Worm (Caenorhabditis elegans) whole organism, mixed stage, embryonic: ENCODE measurements around the gene C56A3.6.

Experiments
- M03D4.4 ChIP-seq: sonication (generic microtip); optimal IDR thresholded peaks from 2 replicates; lab custom pipeline; 2017; ENCODE audit warnings: mild to moderate bottlenecking, missing genetic modification characterization, missing compliant biosample characterization
- ceh-43 ChIP-seq: fragments of 200-800 bp; sonication (Bioruptor generic); optimal IDR thresholded peaks from 2 replicates; lab custom pipeline; 2018; ENCODE audit warnings: mild to moderate bottlenecking, missing genetic modification characterization, moderate library complexity, missing compliant biosample characterization
- ceh-83 ChIP-seq: fragments of 200-800 bp; sonication (Bioruptor generic); optimal IDR thresholded peaks from 2 replicates; lab custom pipeline; 2018; ENCODE audit warnings: mild to moderate bottlenecking, missing genetic modification characterization, missing compliant biosample characterization
- elt-1 ChIP-seq: sonication (generic microtip); optimal IDR thresholded peaks from 2 replicates; lab custom pipeline; 2017; ENCODE audit warnings: missing genetic modification characterization, mild to moderate bottlenecking, missing compliant biosample characterization, antibody characterized with exemption, moderate library complexity, borderline replicate concordance; ENCODE audit not compliant: insufficient read depth
- lin-13 ChIP-seq: fragments of 150-350 bp; optimal IDR thresholded peaks from 2 replicates; lab custom pipeline; 2014; ENCODE audit warnings: missing biosample characterization, missing genetic modification characterization
- mls-2 ChIP-seq: sonication (generic microtip); optimal IDR thresholded peaks from 2 replicates; lab custom pipeline; 2016; ENCODE audit warnings: mild to moderate bottlenecking, missing genetic modification characterization, moderate library complexity, missing compliant biosample characterization
- nhr-2 ChIP-seq: fragments of 150-350 bp; optimal IDR thresholded peaks from 2 replicates; lab custom pipeline; 2014; ENCODE audit warnings: missing biosample characterization, missing genetic modification characterization
- nhr-28 ChIP-seq: fragments of 150-350 bp; optimal IDR thresholded peaks from 2 replicates; lab custom pipeline; 2014; ENCODE audit warnings: missing biosample characterization, missing genetic modification characterization
- nhr-76 ChIP-seq: sonication (generic microtip); optimal IDR thresholded peaks from 2 replicates; lab custom pipeline; 2017; ENCODE audit warnings: missing biosample characterization, missing genetic modification characterization
- pha-4 ChIP-seq: fragments of 150-350 bp; optimal IDR thresholded peaks from 2 replicates; lab custom pipeline; 2018; ENCODE audit warnings: missing biosample characterization, missing genetic modification reagents, missing genetic modification characterization
- snpc-4 ChIP-seq: fragments of 150-350 bp; optimal IDR thresholded peaks from 2 replicates; lab custom pipeline; 2014; ENCODE audit warnings: missing biosample characterization, missing genetic modification characterization
- unc-62 ChIP-seq: fragments of 150-350 bp; optimal IDR thresholded peaks from 2 replicates; lab custom pipeline; 2014; ENCODE audit warnings: missing biosample characterization, missing genetic modification reagents, missing genetic modification characterization
- ztf-11 ChIP-seq: fragments of 150-350 bp; optimal IDR thresholded peaks from 2 replicates; lab custom pipeline; 2014; ENCODE audit warnings: missing biosample characterization, missing genetic modification characterization

ce11 chrV:13551601-13552000, 4.6 kb downstream of the C56A3.6 start, which contains the start of the genes C56A3.4 and C56A3.5:
- no peak for TF ChIP-seq ceh-43 (GFP tag; lab: Kevin White, UChicago)
- TF ChIP-seq ztf-11 = no peak
- no peak for TF ChIP-seq unc-62 (GFP tag; lab: Kevin White, UChicago)
- TF ChIP-seq pha-4 (tag; lab: Kevin White, UChicago) = no peak
- no peak for TF ChIP-seq elt-1 (tag; lab: Kevin White, UChicago)
- no peak for TF ChIP-seq ceh-83 (GFP tag; lab: Kevin White, UChicago)
- TF ChIP-seq nhr-28 (tag; lab: Kevin White, UChicago) = no peak
- TF ChIP-seq nhr-2 (tag; lab: Kevin White, UChicago) = no peak
- TF ChIP-seq lin-13 = no peak
- TF ChIP-seq mls-2 = no peak
- TF ChIP-seq nhr-76 (tag; lab: Kevin White, UChicago) = no peak
- TF ChIP-seq M03D4.4 (tag; lab: Kevin White, UChicago) = no peak
- TF ChIP-seq snpc-4 (tag; lab: Kevin White, UChicago) = no peak
